Worm (Caenorhabditis elegans) whole organism, L2 larva: ENCODE results near the gene Y97E10B.1.

Source experiments
- C34F6.9 ChIP-seq: fragments of 150-350 bp; optimal IDR thresholded peaks from 2 replicates; lab custom pipeline; 2014; ENCODE audit warnings: missing biosample characterization, missing genetic modification characterization
- F13H6.1 ChIP-seq: sonication (generic microtip); optimal IDR thresholded peaks from 2 replicates; lab custom pipeline; 2016; ENCODE audit warnings: missing genetic modification characterization, missing compliant biosample characterization
- R02D3.7 ChIP-seq: fragments of 150-350 bp; optimal IDR thresholded peaks from 2 replicates; lab custom pipeline; 2014; ENCODE audit warnings: missing biosample characterization, missing genetic modification characterization
- Y55F3AM.14 ChIP-seq: fragments of 200-800 bp; sonication (Bioruptor generic); optimal IDR thresholded peaks from 2 replicates; lab custom pipeline; 2018; ENCODE audit warnings: mild to moderate bottlenecking, missing genetic modification characterization, missing compliant biosample characterization
- ZK546.5 ChIP-seq: sonication (generic microtip); optimal IDR thresholded peaks from 2 replicates; lab custom pipeline; 2017; ENCODE audit warnings: missing biosample characterization, missing genetic modification characterization
- aly-2 ChIP-seq: fragments of 150-350 bp; optimal IDR thresholded peaks from 2 replicates; lab custom pipeline; 2014; ENCODE audit warnings: missing biosample characterization, missing genetic modification characterization
- ama-1 ChIP-seq: fragments of 150-350 bp; optimal IDR thresholded peaks from 2 replicates; lab custom pipeline; 2018; ENCODE audit warnings: inconsistent platforms
- blmp-1 ChIP-seq: sonication (generic microtip); optimal IDR thresholded peaks from 2 replicates; lab custom pipeline; 2017; ENCODE audit warnings: missing genetic modification characterization, mild to moderate bottlenecking, missing compliant biosample characterization, antibody characterized with exemption, moderate library complexity; ENCODE audit not compliant: insufficient read depth
- ceh-16 ChIP-seq: fragments of 150-350 bp; optimal IDR thresholded peaks from 2 replicates; lab custom pipeline; 2014; ENCODE audit warnings: missing biosample characterization, missing genetic modification characterization
- dmd-4 ChIP-seq: sonication (generic microtip); optimal IDR thresholded peaks from 2 replicates; lab custom pipeline; 2017; ENCODE audit warnings: missing biosample characterization, missing genetic modification characterization
- egl-27 ChIP-seq: sonication (generic microtip); optimal IDR thresholded peaks from 3 replicates; lab custom pipeline; 2017; ENCODE audit warnings: missing biosample characterization, missing genetic modification reagents, missing genetic modification characterization
- elt-3 ChIP-seq: sonication (generic microtip); optimal IDR thresholded peaks from 2 replicates; lab custom pipeline; 2017; ENCODE audit warnings: missing biosample characterization, missing genetic modification characterization
- fos-1 ChIP-seq: fragments of 150-350 bp; optimal IDR thresholded peaks from 2 replicates; lab custom pipeline; 2014; ENCODE audit warnings: missing biosample characterization, missing genetic modification characterization
- gmeb-1 ChIP-seq: fragments of 150-350 bp; optimal IDR thresholded peaks from 2 replicates; lab custom pipeline; 2014; ENCODE audit warnings: missing biosample characterization, missing genetic modification characterization
- lin-11 ChIP-seq: fragments of 150-350 bp; sonication (generic microtip); optimal IDR thresholded peaks from 2 replicates; lab custom pipeline; 2014; ENCODE audit warnings: missing biosample characterization, missing genetic modification characterization, inconsistent platforms, mixed read lengths
- lin-13 ChIP-seq: fragments of 150-350 bp; optimal IDR thresholded peaks from 2 replicates; lab custom pipeline; 2014; ENCODE audit warnings: missing biosample characterization, missing genetic modification reagents, missing genetic modification characterization
- mab-5 ChIP-seq: fragments of 150-350 bp; optimal IDR thresholded peaks from 2 replicates; lab custom pipeline; 2014; ENCODE audit warnings: missing biosample characterization, missing genetic modification characterization
- mdl-1 ChIP-seq, 2 experiments: fragments of 150-350 bp in 1 of 2; sonication (generic microtip) in 1 of 2; optimal IDR thresholded peaks; 2 replicates each; lab custom pipeline; 2017; ENCODE audit warnings: missing biosample characterization in 2 of 2, missing genetic modification characterization in 2 of 2
- nhr-10 ChIP-seq: sonication (generic microtip); optimal IDR thresholded peaks from 2 replicates; lab custom pipeline; 2017; ENCODE audit warnings: missing biosample characterization, missing genetic modification characterization
- nhr-11 ChIP-seq: fragments of 150-350 bp; optimal IDR thresholded peaks from 2 replicates; lab custom pipeline; 2014; ENCODE audit warnings: missing biosample characterization, missing genetic modification characterization
- nhr-12 ChIP-seq: fragments of 150-350 bp; optimal IDR thresholded peaks from 2 replicates; lab custom pipeline; 2014; ENCODE audit warnings: missing biosample characterization, missing genetic modification characterization
- nhr-129 ChIP-seq: fragments of 150-350 bp; optimal IDR thresholded peaks from 2 replicates; lab custom pipeline; 2014; ENCODE audit warnings: missing biosample characterization, missing genetic modification characterization
- nhr-21 ChIP-seq: fragments of 150-350 bp; optimal IDR thresholded peaks from 2 replicates; lab custom pipeline; 2014; ENCODE audit warnings: missing biosample characterization, missing genetic modification characterization
- nhr-23 ChIP-seq: fragments of 150-350 bp; optimal IDR thresholded peaks from 2 replicates; lab custom pipeline; 2014; ENCODE audit warnings: missing biosample characterization, missing genetic modification reagents, missing genetic modification characterization
- nhr-25 ChIP-seq: fragments of 150-350 bp; sonication (generic microtip); optimal IDR thresholded peaks from 3 replicates; lab custom pipeline; 2014; ENCODE audit warnings: missing biosample characterization, missing genetic modification characterization
- nhr-6 ChIP-seq: fragments of 150-350 bp; optimal IDR thresholded peaks from 2 replicates; lab custom pipeline; 2014; ENCODE audit warnings: missing biosample characterization, missing genetic modification characterization
- nhr-77 ChIP-seq: fragments of 150-350 bp; optimal IDR thresholded peaks from 2 replicates; lab custom pipeline; 2014; ENCODE audit warnings: missing biosample characterization, missing genetic modification characterization
- sem-4 ChIP-seq: fragments of 150-350 bp; optimal IDR thresholded peaks from 2 replicates; lab custom pipeline; 2014; ENCODE audit warnings: missing biosample characterization, missing genetic modification reagents, missing genetic modification characterization
- skn-1 ChIP-seq: sonication (generic microtip); optimal IDR thresholded peaks from 2 replicates; lab custom pipeline; 2017; ENCODE audit warnings: missing biosample characterization, missing genetic modification characterization
- sma-9 ChIP-seq, 2 experiments: fragments of 150-350 bp in 1 of 2; sonication (generic microtip) in 1 of 2; optimal IDR thresholded peaks; 2 replicates each; lab custom pipeline; 2014 to 2016; ENCODE audit warnings: missing genetic modification characterization in 2 of 2, mild to moderate bottlenecking in 1 of 2, missing biosample characterization in 1 of 2, missing compliant biosample characterization in 1 of 2, missing genetic modification reagents in 1 of 2, moderate library complexity in 1 of 2
- snpc-4 ChIP-seq: fragments of 150-350 bp; optimal IDR thresholded peaks from 2 replicates; lab custom pipeline; 2014; ENCODE audit warnings: missing biosample characterization, missing genetic modification characterization
- unc-39 ChIP-seq: fragments of 150-350 bp; optimal IDR thresholded peaks from 2 replicates; lab custom pipeline; 2014; ENCODE audit warnings: missing biosample characterization, missing genetic modification characterization
- unc-55 ChIP-seq: fragments of 150-350 bp; sonication (generic microtip); optimal IDR thresholded peaks from 3 replicates; lab custom pipeline; 2014; ENCODE audit warnings: missing biosample characterization, missing genetic modification reagents, missing genetic modification characterization
- ztf-4 ChIP-seq: fragments of 150-350 bp; optimal IDR thresholded peaks from 2 replicates; lab custom pipeline; 2014; ENCODE audit warnings: missing biosample characterization, missing genetic modification characterization

Gene Y97E10B.1

DNA sequence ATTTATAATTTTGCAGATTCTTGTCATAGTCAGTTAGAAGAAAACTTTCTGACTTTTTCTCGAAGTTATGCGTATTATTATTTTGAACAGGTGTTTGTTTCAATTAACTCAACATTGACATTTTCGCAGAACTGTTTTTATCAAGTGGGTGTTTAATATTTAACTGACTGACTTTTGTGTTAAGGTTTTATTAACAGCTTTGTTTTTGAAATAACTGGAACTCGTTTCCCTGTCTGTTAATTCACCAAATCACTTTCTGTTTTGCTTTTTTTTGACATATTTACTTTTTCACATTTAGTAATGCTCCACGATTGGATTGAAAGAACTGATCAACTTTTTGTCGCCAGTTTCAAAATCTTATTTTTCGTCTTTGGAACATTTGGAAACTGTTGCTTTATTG, 18.2 kb upstream of the Y97E10B.1 start, which contains the start of gene srsx-7:
srsx-7 (plus strand) TSS at position 301 of the 400 bp plus-strand sequence.
- TF ChIP-seq nhr-25 (tag; lab: Kevin White, UChicago) (no peak), nhr-11 (tag; lab: Kevin White, UChicago) (no peak), mab-5 (no peak), lin-13 (GFP tag; lab: Kevin White, UChicago) (no peak), unc-39 (tag; lab: Kevin White, UChicago) (no peak), ama-1 (lab: Kevin White, UChicago) (no peak), nhr-77 (tag; lab: Kevin White, UChicago) (no peak), ceh-16 (tag; lab: Kevin White, UChicago) (no peak), R02D3.7 (tag; lab: Kevin White, UChicago) (no peak), aly-2 (tag; lab: Kevin White, UChicago) (no peak), lin-11 (tag; lab: Kevin White, UChicago) (no peak), blmp-1 (tag; lab: Kevin White, UChicago) (no peak), nhr-10 (tag; lab: Kevin White, UChicago) (no peak), Y55F3AM.14 (no peak), F13H6.1 (tag; lab: Kevin White, UChicago) (no peak), mdl-1 (tag; optimal IDR thresholded peaks at IDR 0.05; lab: Kevin White, UChicago) (no peak), gmeb-1 (tag; lab: Kevin White, UChicago) (no peak), ztf-4 (tag; lab: Kevin White, UChicago) (no peak), fos-1 (no peak), nhr-129 (tag; lab: Kevin White, UChicago) (no peak)

ce11 chrV:7926784-7927183, 16.9 kb upstream of the Y97E10B.1 start, which contains the start of gene srsx-6:
Gene srsx-6, plus strand, starts transcription at chrV:7927084.
- no peak for TF ChIP-seq nhr-21 (tag; lab: Kevin White, UChicago)
- TF ChIP-seq mab-5 = no peak
- no peak for TF ChIP-seq mdl-1 (tag; optimal IDR thresholded peaks at IDR 0.05; lab: Kevin White, UChicago)
- no peak for TF ChIP-seq egl-27 (tag; lab: Kevin White, UChicago)

ce11 chrV:7928660-7929059, 15.0 kb upstream of the Y97E10B.1 start, which contains the start of gene srsx-5:
Gene srsx-5, plus strand, starts transcription at chrV:7928960.
- TF ChIP-seq nhr-12 (tag; lab: Kevin White, UChicago) (no peak), ztf-4 (tag; lab: Kevin White, UChicago) (no peak), snpc-4 (tag; lab: Kevin White, UChicago) (no peak), nhr-6 (tag; lab: Kevin White, UChicago) (no peak), nhr-129 (tag; lab: Kevin White, UChicago) (no peak), mab-5 (no peak), nhr-23 (tag; lab: Kevin White, UChicago) (no peak), nhr-77 (tag; lab: Kevin White, UChicago) (no peak), unc-55 (GFP tag; lab: Kevin White, UChicago) (no peak), F13H6.1 (tag; lab: Kevin White, UChicago) (no peak), nhr-25 (tag; lab: Kevin White, UChicago) (no peak), dmd-4 (tag; lab: Kevin White, UChicago) (no peak), R02D3.7 (tag; lab: Kevin White, UChicago) (no peak), elt-3 (tag; lab: Kevin White, UChicago) (no peak)

ce11 chrV:7932998-7933397, 10.7 kb upstream of the Y97E10B.1 start, which contains the start of gene ncx-10:
Gene ncx-10, minus strand, starts transcription at chrV:7933098.
- TF ChIP-seq gmeb-1 (tag; lab: Kevin White, UChicago) (no peak), skn-1 (tag; lab: Kevin White, UChicago) (no peak), ZK546.5 (no peak), sem-4 (tag; lab: Kevin White, UChicago) (no peak), sma-9 (GFP tag; optimal IDR thresholded peaks at IDR 0.05; lab: Kevin White, UChicago) (no peak), sma-9 (tag; optimal IDR thresholded peaks at IDR 0.05; lab: Kevin White, UChicago) (no peak), nhr-10 (tag; lab: Kevin White, UChicago) (no peak), C34F6.9 (tag; lab: Kevin White, UChicago) (no peak), nhr-23 (tag; lab: Kevin White, UChicago) (no peak), F13H6.1 (tag; lab: Kevin White, UChicago) (no peak), nhr-21 (tag; lab: Kevin White, UChicago) (no peak), lin-11 (tag; lab: Kevin White, UChicago) (no peak), blmp-1 (tag; lab: Kevin White, UChicago) (no peak)
- TF ChIP-seq, all 48 proteins: peak for 0
